Worm (Caenorhabditis elegans): ENCODE data around the gene R12H7.4.

The R12H7.4 gene

DNA sequence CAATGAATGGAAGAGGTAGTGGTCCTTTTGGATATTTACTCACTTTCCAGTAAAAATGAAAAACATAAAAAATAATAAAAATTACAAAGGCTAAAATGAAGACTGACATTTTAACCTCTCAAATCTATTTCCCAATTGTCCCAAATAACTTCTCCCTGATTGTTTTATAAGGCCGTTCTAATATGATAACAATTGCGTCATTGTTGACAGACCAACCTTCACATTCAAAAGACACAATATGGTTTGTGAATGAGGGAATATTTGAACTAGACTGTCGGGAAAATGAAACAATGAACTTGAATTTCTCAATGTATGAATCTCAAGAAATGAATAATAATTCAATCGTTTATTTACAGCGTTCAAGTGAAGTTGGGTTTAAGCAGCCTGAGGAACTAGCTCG, 50.3 kb downstream of the R12H7.4 start, which contains the start of gene cyp-14A1:
Gene cyp-14A1 (minus strand): TSS at position 126 of the 400 bp plus-strand sequence.
- TF ChIP-seq dao-5 (tag; optimal IDR thresholded peaks at IDR 0.05) (no peak), W03F9.2 (tag; optimal IDR thresholded peaks at IDR 0.05) (no peak), him-1 (tag; optimal IDR thresholded peaks at IDR 0.05) (no peak)

All from whole organism, L4/young adult.